Worm (Caenorhabditis elegans): Measurements from ENCODE around the gene nhr-50.

nhr-50 gene

ce11 chrV:15978232-15978764 lies 22.1 kb downstream of the nhr-50 start, which contains the start of gene oac-20:
oac-20 (plus strand) TSS chrV:15978714.
- TF ChIP-seq unc-62 (GFP tag; optimal IDR thresholded peaks at IDR 0.05) (peak; percentile 95), xnd-1 (tag; optimal IDR thresholded peaks at IDR 0.05) (no peak), nhr-80 (tag; optimal IDR thresholded peaks at IDR 0.05) (peak; percentile 78), atf-7 (tag; optimal IDR thresholded peaks at IDR 0.05) (peak; percentile 24)

ce11 chrV:15975845-15976244 lies 24.6 kb downstream of the nhr-50 start, which contains the start of gene clec-232:
clec-232 (plus strand) TSS chrV:15976145.
- no peak for TF ChIP-seq hlh-26 (GFP tag; conservative IDR thresholded peaks at IDR 0.05)
- no peak for TF ChIP-seq rpc-1 (optimal IDR thresholded peaks at IDR 0.05)
- TF ChIP-seq rpc-1 (tag; optimal IDR thresholded peaks at IDR 0.05): no peak
- no peak for TF ChIP-seq sdz-38 (tag; optimal IDR thresholded peaks at IDR 0.05)
- TF ChIP-seq T07F8.4 (tag; optimal IDR thresholded peaks at IDR 0.05): no peak
- TF ChIP-seq lsy-27 (tag; optimal IDR thresholded peaks at IDR 0.05; ENCODE audit: borderline replicate concordance, insufficient read depth): no peak
- TF ChIP-seq ceh-58 (GFP tag; IDR thresholded peaks at IDR 0.05): no peak
- TF ChIP-seq ceh-91 (GFP tag; IDR thresholded peaks at IDR 0.05): no peak
- TF ChIP-seq nhr-120 (GFP tag; IDR thresholded peaks at IDR 0.05): no peak
- no peak for TF ChIP-seq ekl-4 (GFP tag; IDR thresholded peaks at IDR 0.05)
- no peak for TF ChIP-seq ets-4 (GFP tag; optimal IDR thresholded peaks at IDR 0.05)
- no peak for TF ChIP-seq snpc-1.3 (tag; optimal IDR thresholded peaks at IDR 0.05; ENCODE audit: insufficient read depth)
- no peak for TF ChIP-seq dpl-1 (GFP tag; optimal IDR thresholded peaks at IDR 0.05)
- TF ChIP-seq let-607 (tag; optimal IDR thresholded peaks at IDR 0.05): no peak
- TF ChIP-seq aptf-3 (GFP tag; IDR thresholded peaks at IDR 0.05): no peak
- no peak for TF ChIP-seq hrde-1 (tag; optimal IDR thresholded peaks at IDR 0.05; ENCODE audit: borderline replicate concordance)
- TF ChIP-seq ceh-40 (GFP tag; IDR thresholded peaks at IDR 0.05): no peak

- TF ChIP-seq bed-2 (GFP tag; IDR thresholded peaks at IDR 0.05) (no peak), K12H6.12 (tag; optimal IDR thresholded peaks at IDR 0.05) (no peak), snpc-4 (GFP tag; optimal IDR thresholded peaks at IDR 0.05) (no peak), snpc-4 (tag; optimal IDR thresholded peaks at IDR 0.05) (no peak), nhr-80 (tag; optimal IDR thresholded peaks at IDR 0.05) (no peak), somi-1 (GFP tag; optimal IDR thresholded peaks at IDR 0.05) (no peak), C17E4.6 (GFP tag; IDR thresholded peaks at IDR 0.05) (no peak), lsl-1 (GFP tag; optimal IDR thresholded peaks at IDR 0.05) (no peak), attf-6 (GFP tag; IDR thresholded peaks at IDR 0.05) (no peak), ZK185.1 (tag; optimal IDR thresholded peaks at IDR 0.05; ENCODE audit: poor library complexity, severe bottlenecking) (no peak), F37B4.10 (GFP tag; IDR thresholded peaks at IDR 0.05) (no peak), lin-35 (GFP tag; optimal IDR thresholded peaks at IDR 0.05) (no peak), cebp-2 (GFP tag; IDR thresholded peaks at IDR 0.05) (no peak), mel-28 (tag; optimal IDR thresholded peaks at IDR 0.05; ENCODE audit: borderline replicate concordance) (no peak), tbp1 (GFP tag; optimal IDR thresholded peaks at IDR 0.05) (no peak)
Measured at ce11 chrV:15974836-15975235, 25.6 kb downstream of the nhr-50 start, which contains the start of gene sru-22. sru-22 (minus strand) TSS chrV:15974936.

ce11 chrV:15972484-15972883 lies 27.9 kb downstream of the nhr-50 start, which contains the start of gene sru-23:
sru-23 (minus strand) TSS chrV:15972584.
- TF ChIP-seq ceh-91 (GFP tag; IDR thresholded peaks at IDR 0.05) (no peak), hrde-1 (tag; optimal IDR thresholded peaks at IDR 0.05; ENCODE audit: borderline replicate concordance) (no peak), lsy-27 (tag; optimal IDR thresholded peaks at IDR 0.05; ENCODE audit: borderline replicate concordance, insufficient read depth) (no peak), mes-4 (tag; optimal IDR thresholded peaks at IDR 0.05) (no peak), F39B2.1 (GFP tag; IDR thresholded peaks at IDR 0.05) (no peak), Y53G8AR.9 (GFP tag; conservative IDR thresholded peaks at IDR 0.05) (no peak), zim-3 (tag; optimal IDR thresholded peaks at IDR 0.05) (no peak), efl-1 (GFP tag; optimal IDR thresholded peaks at IDR 0.05) (no peak), B0336.3 (GFP tag; IDR thresholded peaks at IDR 0.05) (no peak), die-1 (tag; optimal IDR thresholded peaks at IDR 0.05) (no peak), B0019.2 (GFP tag; conservative IDR thresholded peaks at IDR 0.05) (no peak), madf-6 (GFP tag; IDR thresholded peaks at IDR 0.05) (no peak), attf-5 (GFP tag; optimal IDR thresholded peaks at IDR 0.05) (no peak), hlh-12 (tag; optimal IDR thresholded peaks at IDR 0.05) (no peak)
